Worm (Caenorhabditis elegans) whole organism, L3 larva: Measurements from ENCODE around the gene C16D9.8.

ENCODE experiments used
- ama-1 ChIP-seq: fragments of 150-350 bp; optimal IDR thresholded peaks from 2 replicates; lab custom pipeline; 2018
- ceh-82 ChIP-seq: fragments of 150-350 bp; optimal IDR thresholded peaks from 2 replicates; lab custom pipeline; 2014; ENCODE audit warnings: missing biosample characterization, missing genetic modification characterization
- daf-12 ChIP-seq: fragments of 150-350 bp; optimal IDR thresholded peaks from 2 replicates; lab custom pipeline; 2014; ENCODE audit warnings: missing biosample characterization, missing genetic modification reagents, missing genetic modification characterization
- fkh-2 ChIP-seq: fragments of 150-350 bp; optimal IDR thresholded peaks from 2 replicates; lab custom pipeline; 2014; ENCODE audit warnings: missing biosample characterization, missing genetic modification reagents, missing genetic modification characterization
- nhr-12 ChIP-seq: fragments of 150-350 bp; optimal IDR thresholded peaks from 2 replicates; lab custom pipeline; 2014; ENCODE audit warnings: missing biosample characterization, missing genetic modification characterization

DNA sequence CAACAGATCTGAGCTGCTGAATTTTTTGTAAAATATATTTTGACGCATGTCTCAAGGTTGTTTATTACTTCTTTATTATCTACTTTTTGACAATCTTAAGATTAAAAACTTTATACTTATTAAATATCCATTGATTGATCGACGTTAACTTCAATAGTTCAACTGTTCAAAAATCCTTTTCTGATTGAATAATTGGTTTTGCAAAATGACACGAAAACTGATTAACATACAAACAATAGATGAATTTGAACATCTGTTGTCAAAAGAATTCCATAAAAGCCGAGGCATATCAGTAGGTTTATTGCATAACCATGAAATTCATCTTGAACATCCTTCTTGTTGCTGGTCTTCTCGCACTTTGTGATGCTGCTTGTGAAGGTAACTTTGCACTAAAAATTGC lies 47.8 kb upstream of the C16D9.8 start, which contains the start of gene W02D7.12:
- TF ChIP-seq nhr-12 (tag; lab: Kevin White, UChicago) = no peak
- TF ChIP-seq ama-1 = no peak
- TF ChIP-seq ceh-82 (tag; lab: Kevin White, UChicago) = no peak
- TF ChIP-seq fkh-2 = no peak
- TF ChIP-seq daf-12 = no peak
